Worm (Caenorhabditis elegans) whole organism, L4/young adult: ENCODE data around the gene ifb-2.

Experiments used
- dao-5 ChIP-seq: sonication (generic microtip); optimal IDR thresholded peaks from 2 replicates; lab custom pipeline; 2016; ENCODE audit warnings: missing genotype, missing genetic modification characterization, moderate library complexity, missing compliant biosample characterization
- him-1 ChIP-seq: sonication (generic microtip); optimal IDR thresholded peaks from 2 replicates; lab custom pipeline; 2016; ENCODE audit warnings: missing genotype, missing genetic modification reagents, missing genetic modification characterization, missing compliant biosample characterization

DNA sequence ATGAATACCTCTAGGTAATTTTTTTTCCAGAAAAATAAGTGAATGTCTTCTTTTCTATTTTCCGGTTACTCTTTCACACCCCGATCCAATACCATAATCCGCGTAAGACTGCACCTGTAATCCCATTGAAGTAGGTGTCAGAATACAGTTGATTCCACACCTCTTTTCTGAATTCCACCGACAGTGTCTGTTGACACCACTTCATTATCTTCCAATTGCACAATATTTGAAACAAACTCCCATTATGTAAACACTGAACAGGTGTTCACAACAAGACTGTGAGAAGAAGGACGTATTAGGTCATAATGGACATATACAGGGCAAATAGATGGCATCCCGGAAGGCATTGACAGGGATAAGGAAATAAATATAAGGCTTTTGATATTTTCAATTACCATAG is 27.4 kb downstream of the ifb-2 start:
- no peak for TF ChIP-seq him-1
- no peak for TF ChIP-seq dao-5 (tag; lab: Kevin White, UChicago)
